Fruit fly (Drosophila melanogaster) whole organism, embryonic: ENCODE results near the gene Cyt-c-d.

ENCODE experiments used
- Atf-2 ChIP-seq: fragments of 200-800 bp; sonication (Bioruptor generic); optimal IDR thresholded peaks from 2 replicates; lab custom pipeline; 2016; ENCODE audit warnings: missing biosample characterization, missing genetic modification characterization
- Blimp-1 ChIP-seq: fragments of 200-800 bp; sonication (Bioruptor generic); optimal IDR thresholded peaks from 3 replicates; lab custom pipeline; 2018; ENCODE audit warnings: missing biosample characterization, missing genetic modification characterization, mild to moderate bottlenecking, moderate library complexity, missing genetic modification reagents
- CG10321 ChIP-seq: fragments of 200-800 bp; sonication (Bioruptor generic); IDR thresholded peaks from 2 replicates; pipeline ENCODE4 v1.3.6; 2022; ENCODE audit warnings: missing biosample characterization, missing genetic modification characterization
- CG10462 ChIP-seq: fragments of 200-800 bp; sonication (Bioruptor generic); optimal IDR thresholded peaks from 2 replicates; lab custom pipeline; 2016; ENCODE audit warnings: missing biosample characterization, missing genetic modification characterization
- CG11695 ChIP-seq: fragments of 200-800 bp; sonication (Bioruptor generic); IDR thresholded peaks from 3 replicates; pipeline ENCODE4 v1.3.6; 2022; ENCODE audit warnings: missing biosample characterization, missing genetic modification characterization
- CG1602 ChIP-seq: fragments of 200-800 bp; sonication (Bioruptor generic); optimal IDR thresholded peaks from 3 replicates; lab custom pipeline; 2016; ENCODE audit warnings: missing biosample characterization, missing genetic modification characterization
- CG16863 ChIP-seq: fragments of 200-800 bp; sonication (Bioruptor generic); optimal IDR thresholded peaks from 3 replicates; lab custom pipeline; 2016; ENCODE audit warnings: missing biosample characterization, missing genetic modification characterization
- CG1792 ChIP-seq: fragments of 200-800 bp; sonication (Bioruptor generic); optimal IDR thresholded peaks from 2 replicates; lab custom pipeline; 2016; ENCODE audit warnings: missing biosample characterization, missing genetic modification characterization
- CG32772 ChIP-seq: fragments of 200-800 bp; sonication (Bioruptor generic); IDR thresholded peaks from 2 replicates; pipeline ENCODE4 v1.3.6; 2022; ENCODE audit warnings: missing biosample characterization, missing genetic modification characterization
- CG5180 ChIP-seq: fragments of 200-800 bp; sonication (Bioruptor generic); optimal IDR thresholded peaks from 3 replicates; lab custom pipeline; 2017; ENCODE audit warnings: missing biosample characterization, missing genetic modification characterization, mild to moderate bottlenecking, moderate library complexity, missing genetic modification reagents
- CG5953 ChIP-seq: fragments of 200-800 bp; sonication (Bioruptor generic); IDR thresholded peaks from 2 replicates; pipeline ENCODE4 v1.3.6; 2022; ENCODE audit warnings: missing biosample characterization, missing genetic modification characterization
- CG7745 ChIP-seq: fragments of 200-800 bp; sonication (Bioruptor generic); optimal IDR thresholded peaks from 2 replicates; lab custom pipeline; 2018; ENCODE audit warnings: missing biosample characterization, mild to moderate bottlenecking, missing genetic modification characterization, moderate library complexity
- CG9215 ChIP-seq: fragments of 200-800 bp; sonication (Bioruptor generic); IDR thresholded peaks from 2 replicates; pipeline ENCODE4 v1.3.6; 2022; ENCODE audit warnings: missing biosample characterization, missing genetic modification characterization
- CG9797 ChIP-seq: fragments of 200-800 bp; sonication (Bioruptor generic); optimal IDR thresholded peaks from 3 replicates; lab custom pipeline; 2018; ENCODE audit warnings: missing biosample characterization, mild to moderate bottlenecking, missing genetic modification characterization
- CG9932 ChIP-seq: fragments of 200-800 bp; sonication (Bioruptor generic); IDR thresholded peaks from 2 replicates; pipeline ENCODE4 v1.3.6; 2022; ENCODE audit warnings: missing biosample characterization, missing genetic modification characterization
- Dfd ChIP-seq, 2 experiments: fragments of >200 bp; optimal IDR thresholded peaks; 2 replicates each; lab custom pipeline; 2017; ENCODE audit warnings: missing biosample characterization in 2 of 2, missing genetic modification characterization in 2 of 2
- Dref ChIP-seq: fragments of 200-800 bp; sonication (Bioruptor generic); IDR thresholded peaks from 2 replicates; pipeline ENCODE4 v1.3.6; 2022; ENCODE audit warnings: missing biosample characterization, missing genetic modification characterization
- E2f2 ChIP-seq: fragments of 200-800 bp; sonication (Bioruptor generic); IDR thresholded peaks from 2 replicates; pipeline ENCODE4 v1.3.6; 2022; ENCODE audit warnings: missing biosample characterization, missing genetic modification characterization
- Elba2 ChIP-seq: fragments of 200-800 bp; sonication (Bioruptor generic); optimal IDR thresholded peaks from 3 replicates; lab custom pipeline; 2016; ENCODE audit warnings: missing biosample characterization, missing genetic modification characterization
- Ets65A ChIP-seq: fragments of 200-800 bp; sonication (Bioruptor generic); peaks from one replicate; lab custom pipeline; 2016; ENCODE audit warnings: missing biosample characterization, missing genetic modification characterization
- Fer2 ChIP-seq: fragments of 200-800 bp; sonication (Bioruptor generic); optimal IDR thresholded peaks from 2 replicates; lab custom pipeline; 2018; ENCODE audit warnings: missing biosample characterization, mild to moderate bottlenecking, missing genetic modification characterization, moderate library complexity
- Hr39 ChIP-seq: fragments of >200 bp; optimal IDR thresholded peaks from 2 replicates; lab custom pipeline; 2017
- Hsf ChIP-seq: fragments of 200-800 bp; sonication (Bioruptor generic); optimal IDR thresholded peaks from 3 replicates; lab custom pipeline; 2016; ENCODE audit warnings: missing biosample characterization, missing genetic modification characterization
- Mrtf ChIP-seq: fragments of 200-800 bp; sonication (Bioruptor generic); IDR thresholded peaks from 3 replicates; pipeline ENCODE4 v1.3.6; 2022; ENCODE audit warnings: missing biosample characterization, missing genetic modification characterization
- NC2α ChIP-seq: fragments of 200-800 bp; sonication (Bioruptor generic); optimal IDR thresholded peaks from 2 replicates; lab custom pipeline; 2016; ENCODE audit warnings: missing biosample characterization, missing genetic modification characterization
- NC2β ChIP-seq: fragments of 200-800 bp; sonication (Bioruptor generic); optimal IDR thresholded peaks from 2 replicates; lab custom pipeline; 2016; ENCODE audit warnings: missing biosample characterization, missing genetic modification characterization
- Oli ChIP-seq: fragments of 200-800 bp; sonication (Bioruptor generic); optimal IDR thresholded peaks from 2 replicates; lab custom pipeline; 2018; ENCODE audit warnings: missing biosample characterization, mild to moderate bottlenecking, missing genetic modification characterization, moderate library complexity
- Rx ChIP-seq: fragments of 200-800 bp; sonication (Bioruptor generic); IDR thresholded peaks from 2 replicates; pipeline ENCODE4 v1.3.6; 2022; ENCODE audit warnings: missing biosample characterization, missing genetic modification characterization
- Ssrp ChIP-seq: fragments of 200-800 bp; sonication (Bioruptor generic); optimal IDR thresholded peaks from 2 replicates; lab custom pipeline; 2018; ENCODE audit warnings: missing biosample characterization, mild to moderate bottlenecking, missing genetic modification characterization, moderate library complexity
- ac ChIP-seq: fragments of 200-800 bp; sonication (Bioruptor generic); optimal IDR thresholded peaks from 3 replicates; lab custom pipeline; 2017; ENCODE audit warnings: missing biosample characterization, mild to moderate bottlenecking, missing genetic modification characterization
- cato ChIP-seq: fragments of 200-800 bp; sonication (Bioruptor generic); optimal IDR thresholded peaks from 2 replicates; lab custom pipeline; 2016; ENCODE audit warnings: missing biosample characterization, missing genetic modification characterization, borderline replicate concordance
- chinmo ChIP-seq: fragments of 200-800 bp; sonication (Bioruptor generic); IDR thresholded peaks from 4 replicates; pipeline ENCODE4 v1.3.6; 2022; ENCODE audit warnings: missing biosample characterization, missing genetic modification characterization; ENCODE audit not compliant: partially characterized antibody
- da ChIP-seq: fragments of 200-800 bp; sonication (Bioruptor generic); optimal IDR thresholded peaks from 2 replicates; lab custom pipeline; 2016; ENCODE audit warnings: missing biosample characterization, missing genetic modification characterization
- disco-r ChIP-seq: fragments of 200-800 bp; sonication (Bioruptor generic); optimal IDR thresholded peaks from 2 replicates; lab custom pipeline; 2016; ENCODE audit warnings: missing biosample characterization, missing genetic modification characterization
- gcm ChIP-seq: fragments of 200-800 bp; sonication (Bioruptor generic); optimal IDR thresholded peaks from 2 replicates; lab custom pipeline; 2019; ENCODE audit warnings: missing biosample characterization, mild to moderate bottlenecking, missing genetic modification characterization, moderate library complexity
- jigr1 ChIP-seq: fragments of 200-800 bp; sonication (Bioruptor generic); IDR thresholded peaks from 3 replicates; pipeline ENCODE4 v1.3.6; 2022; ENCODE audit warnings: missing biosample characterization, missing genetic modification characterization
- klu ChIP-seq: fragments of 200-800 bp; sonication (Bioruptor generic); IDR thresholded peaks from 2 replicates; pipeline ENCODE4 v1.3.6; 2022; ENCODE audit warnings: missing biosample characterization, missing genetic modification characterization
- knrl ChIP-seq: fragments of 200-800 bp; sonication (Bioruptor generic); IDR thresholded peaks from 3 replicates; pipeline ENCODE4 v1.3.6; 2022; ENCODE audit warnings: missing biosample characterization, missing genetic modification characterization; ENCODE audit not compliant: partially characterized antibody
- lmd ChIP-seq: fragments of 200-800 bp; sonication (Bioruptor generic); IDR thresholded peaks from 2 replicates; pipeline ENCODE4 v1.3.6; 2022; ENCODE audit warnings: missing biosample characterization, missing genetic modification characterization
- maf-S ChIP-seq: fragments of 200-800 bp; sonication (Bioruptor generic); optimal IDR thresholded peaks from 2 replicates; lab custom pipeline; 2016; ENCODE audit warnings: missing biosample characterization, missing genetic modification characterization
- mld ChIP-seq: fragments of 200-800 bp; sonication (Bioruptor generic); IDR thresholded peaks from 3 replicates; pipeline ENCODE4 v1.3.6; 2022; ENCODE audit warnings: missing biosample characterization, missing genetic modification characterization; ENCODE audit not compliant: partially characterized antibody
- p53 ChIP-seq: fragments of 200-800 bp; sonication (Bioruptor generic); optimal IDR thresholded peaks from 2 replicates; lab custom pipeline; 2016; ENCODE audit warnings: missing biosample characterization, missing genetic modification characterization
- phol ChIP-seq: fragments of 200-800 bp; sonication (Bioruptor generic); optimal IDR thresholded peaks from 3 replicates; lab custom pipeline; 2018; ENCODE audit warnings: missing biosample characterization, mild to moderate bottlenecking, missing genetic modification characterization, moderate library complexity
- pzg ChIP-seq: fragments of 200-800 bp; sonication (Bioruptor generic); optimal IDR thresholded peaks from 3 replicates; lab custom pipeline; 2018; ENCODE audit warnings: missing biosample characterization, mild to moderate bottlenecking, missing genetic modification characterization, moderate library complexity
- ranshi ChIP-seq: fragments of 200-800 bp; sonication (Bioruptor generic); IDR thresholded peaks from 2 replicates; pipeline ENCODE4 v1.3.6; 2022; ENCODE audit warnings: missing biosample characterization, missing genetic modification characterization
- sc ChIP-seq, 3 experiments: fragments of >200 bp in 2 of 3; fragments of 200-800 bp in 1 of 3; sonication (Bioruptor generic) in 1 of 3; optimal IDR thresholded peaks; 2 replicates in 2 of 3; 3 replicates in 1 of 3; lab custom pipeline; 2017; ENCODE audit warnings: mild to moderate bottlenecking in 1 of 3, missing biosample characterization in 1 of 3, missing genetic modification characterization in 1 of 3, missing genetic modification reagents in 1 of 3
- sens ChIP-seq: fragments of 200-800 bp; sonication (Bioruptor generic); peaks from one replicate; lab custom pipeline; 2016; ENCODE audit warnings: missing biosample characterization, missing genetic modification characterization
- slp2 ChIP-seq: fragments of 200-800 bp; sonication (Bioruptor generic); optimal IDR thresholded peaks from 2 replicates; lab custom pipeline; 2016; ENCODE audit warnings: missing biosample characterization, missing genetic modification characterization
- tup ChIP-seq: fragments of 200-800 bp; sonication (Bioruptor generic); optimal IDR thresholded peaks from 2 replicates; lab custom pipeline; 2016; ENCODE audit warnings: missing biosample characterization, mild to moderate bottlenecking, missing genetic modification characterization, moderate library complexity

Gene Cyt-c-d

DNA sequence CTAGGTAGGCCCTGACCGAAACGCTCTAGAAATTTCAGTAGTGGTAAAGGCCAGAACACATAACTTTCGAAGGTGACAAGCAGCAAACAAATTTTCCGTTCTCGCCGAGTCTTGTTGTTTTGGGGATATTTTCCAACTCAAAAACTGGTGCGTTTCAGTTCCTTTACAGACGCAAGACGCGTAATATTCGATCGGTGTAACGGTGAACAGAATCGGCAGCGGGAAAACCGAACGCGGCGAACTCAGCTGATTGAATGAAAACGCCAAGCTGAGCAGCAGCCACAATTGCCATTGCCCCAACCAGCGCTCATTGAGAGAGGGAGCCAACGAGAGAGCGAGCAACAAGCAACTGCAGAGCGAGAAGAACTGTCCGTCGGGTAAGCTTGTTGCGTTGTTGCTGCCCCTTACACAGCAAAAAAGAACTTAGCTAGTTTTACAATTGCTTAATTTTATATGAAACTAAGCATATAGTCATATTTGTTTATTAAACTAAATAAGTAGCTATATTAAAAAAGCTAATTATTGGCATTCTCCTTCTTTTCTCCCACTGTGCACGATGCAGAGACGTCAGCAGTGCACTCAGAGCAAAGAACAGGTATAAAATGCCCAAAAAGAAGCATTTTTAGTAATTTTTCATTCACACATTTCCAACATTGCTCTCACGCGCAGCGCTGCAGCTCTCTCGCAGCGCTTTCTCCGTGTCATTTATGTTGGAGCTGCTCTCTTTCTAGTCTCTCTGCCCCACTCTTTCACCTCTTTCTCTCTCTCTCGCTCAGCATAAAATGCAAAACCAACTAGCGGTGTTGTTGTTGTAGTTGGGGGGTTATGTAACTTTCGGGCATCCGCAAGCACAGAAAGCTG, at the start of gene Cyt-c-d, which contains the start of gene CG31808 (continued):
- TF ChIP-seq knrl (GFP tag; lab: Robert Waterston, UW) (no peak), phol (tag; lab: Kevin White, UChicago) (peak; percentile 97), gcm (GFP tag; lab: Kevin White, UChicago) (peak; percentile 98), tup (GFP tag; lab: Kevin White, UChicago) (peak; percentile 92), Ssrp (peak; percentile 97), Ets65A (GFP tag; lab: Kevin White, UChicago) (peak; percentile 98), NC2β (peak; percentile 92), pzg (GFP tag; lab: Kevin White, UChicago) (peak; percentile 8), CG1792 (GFP tag; lab: Kevin White, UChicago) (peak; percentile 90), p53 (GFP tag; lab: Kevin White, UChicago) (peak; percentile 56), slp2 (GFP tag; lab: Kevin White, UChicago) (peak; percentile 88), Rx (GFP tag; lab: Robert Waterston, UW) (peak; percentile 94), E2f2 (peak; percentile 86), CG9215 (GFP tag; lab: Robert Waterston, UW) (peak; percentile 87), Elba2 (GFP tag; lab: Kevin White, UChicago) (no peak), Hr39 (lab: Kevin White, UChicago) (no peak), CG1602 (GFP tag; lab: Kevin White, UChicago) (peak; percentile 96), CG5953 (peak; percentile 96), mld (GFP tag; lab: Robert Waterston, UW) (no peak), Blimp-1 (GFP tag; lab: Kevin White, UChicago) (peak; percentile 97), chinmo (GFP tag; lab: Robert Waterston, UW) (peak; percentile 77; the same call in 1 of the 4 replicates), jigr1 (GFP tag; lab: Robert Waterston, UW) (peak; percentile 96), Atf-2 (peak; percentile 90), Fer2 (tag; lab: Kevin White, UChicago) (peak; percentile 84), lmd (GFP tag; lab: Robert Waterston, UW) (peak; percentile 97), Dref (GFP tag; lab: Robert Waterston, UW) (no peak), CG32772 (peak; percentile 98), CG5180 (GFP tag; lab: Kevin White, UChicago) (peak; percentile 91), CG7745 (tag; lab: Kevin White, UChicago) (peak; percentile 59), NC2α (GFP tag; lab: Kevin White, UChicago) (peak; percentile 86), ac (GFP tag; lab: Kevin White, UChicago) (peak; percentile 79), cato (peak; percentile 95), Dfd (GFP tag; optimal IDR thresholded peaks at IDR 0.05; lab: Kevin White, UChicago) (no peak), CG11695 (peak; percentile 97), CG9797 (GFP tag; lab: Kevin White, UChicago) (peak; percentile 33), Oli (tag; lab: Kevin White, UChicago) (peak; percentile 98), CG16863 (GFP tag; lab: Kevin White, UChicago) (peak; percentile 94), sens (GFP tag; lab: Kevin White, UChicago) (peak; percentile 100), klu (GFP tag; lab: Robert Waterston, UW) (peak; percentile 87), Hsf (GFP tag; lab: Kevin White, UChicago) (peak; percentile 98), maf-S (GFP tag; lab: Kevin White, UChicago) (peak; percentile 92), sc (optimal IDR thresholded peaks at IDR 0.05; lab: Kevin White, UChicago) (no peak), sc (GFP tag; optimal IDR thresholded peaks at IDR 0.05; lab: Kevin White, UChicago) (peak; percentile 97), ranshi (GFP tag; lab: Robert Waterston, UW) (peak; percentile 97), Mrtf (peak; percentile 96), disco-r (GFP tag; lab: Kevin White, UChicago) (peak; percentile 93), CG10462 (GFP tag; lab: Kevin White, UChicago) (peak; percentile 92), CG10321 (GFP tag; lab: Robert Waterston, UW) (peak; percentile 68; the same call in 1 of the 2 replicates), CG9932 (GFP tag; lab: Robert Waterston, UW) (peak; percentile 84), da (GFP tag; lab: Kevin White, UChicago) (peak; percentile 87)
